ENCODE assay signal across 3 fruit fly cellular contexts in genomic region chr3L:1165808-1166207, dm6.
TF ChIP-seq lines count a peak whose summit lies in the region.

No protein-coding gene starts in this region.

- TF ChIP-seq CTCF in whole organism, embryonic (GFP tag; optimal IDR thresholded peaks at IDR 0.05; lab: Kevin White, UChicago): no peak

TF ChIP-seq in whole organism, embryonic, 481 proteins besides CTCF, POLR2A, EP300 and RAD21:
- TF ChIP-seq CG18619 (GFP tag; optimal IDR thresholded peaks at IDR 0.05; lab: Kevin White, UChicago) (no peak), dmrt11E (tag; optimal IDR thresholded peaks at IDR 0.05; lab: Kevin White, UChicago) (no peak), knrl (GFP tag; IDR thresholded peaks at IDR 0.05; lab: Robert Waterston, UW; ENCODE audit: partially characterized antibody) (0 out of 3 replicates have a peak, but pooled peaks have one; percentile 13), ken (GFP tag; IDR thresholded peaks at IDR 0.05; lab: Robert Waterston, UW) (0 out of 3 replicates have a peak, but pooled peaks have one; percentile 30), prd (optimal IDR thresholded peaks at IDR 0.05; lab: Kevin White, UChicago) (no peak), prd (GFP tag; IDR thresholded peaks at IDR 0.05; lab: Robert Waterston, UW) (peak; percentile 10; the same call in 1 of the 3 replicates), Mrtf (GFP tag; IDR thresholded peaks at IDR 0.05; lab: Robert Waterston, UW) (0 out of 3 replicates have a peak, but pooled peaks have one; percentile 6), CG11560 (tag; IDR thresholded peaks at IDR 0.05; lab: Robert Waterston, UW) (no peak), CG4404 (GFP tag; IDR thresholded peaks at IDR 0.05; lab: Robert Waterston, UW) (no peak), CG1024 (GFP tag; IDR thresholded peaks at IDR 0.05; lab: Robert Waterston, UW) (no peak), pnt (GFP tag; optimal IDR thresholded peaks at IDR 0.05; lab: Kevin White, UChicago) (peak; percentile 20), Drgx (GFP tag; IDR thresholded peaks at IDR 0.05; lab: Robert Waterston, UW) (peak; percentile 52), unpg (GFP tag; optimal IDR thresholded peaks at IDR 0.05; lab: Kevin White, UChicago) (peak; percentile 0), usp (GFP tag; optimal IDR thresholded peaks at IDR 0.05; lab: Kevin White, UChicago) (no peak), gem (tag; optimal IDR thresholded peaks at IDR 0.05; lab: Kevin White, UChicago) (peak; percentile 21), dysf (GFP tag; IDR thresholded peaks at IDR 0.05; lab: Robert Waterston, UW) (0 out of 3 replicates have a peak, but pooled peaks have one; percentile 30), zf30C (GFP tag; optimal IDR thresholded peaks at IDR 0.05; lab: Kevin White, UChicago) (peak; percentile 71), twi (tag; optimal IDR thresholded peaks at IDR 0.05; lab: Kevin White, UChicago) (no peak), CG8388 (GFP tag; optimal IDR thresholded peaks at IDR 0.05; lab: Kevin White, UChicago) (peak; percentile 92), CG13624 (GFP tag; optimal IDR thresholded peaks at IDR 0.05; lab: Kevin White, UChicago) (no peak), CG1603 (tag; optimal IDR thresholded peaks at IDR 0.05; lab: Kevin White, UChicago) (peak; percentile 21)

TF ChIP-seq in whole organism, prepupa, 60 proteins besides CTCF, POLR2A, EP300 and RAD21 (continues in another document):
- no peak for TF ChIP-seq ss (GFP tag; optimal IDR thresholded peaks at IDR 0.05; lab: Kevin White, UChicago)
- no peak for TF ChIP-seq Blimp-1 (GFP tag; optimal IDR thresholded peaks at IDR 0.05; lab: Kevin White, UChicago)
- TF ChIP-seq fkh (GFP tag; optimal IDR thresholded peaks at IDR 0.05; lab: Kevin White, UChicago): no peak
- no peak for TF ChIP-seq CG6276 (GFP tag; optimal IDR thresholded peaks at IDR 0.05; lab: Kevin White, UChicago)
- TF ChIP-seq CG15336 (GFP tag; IDR thresholded peaks at IDR 0.05; lab: Robert Waterston, UW): peak; percentile 42; the same call in 1 of the 2 replicates
- TF ChIP-seq CG6854 (GFP tag; optimal IDR thresholded peaks at IDR 0.05; lab: Kevin White, UChicago): no peak
- TF ChIP-seq svp (GFP tag; lab: Kevin White, UChicago): no peak
- TF ChIP-seq Ets21C (GFP tag; optimal IDR thresholded peaks at IDR 0.05; lab: Kevin White, UChicago): no peak
- TF ChIP-seq CG32006 (GFP tag; optimal IDR thresholded peaks at IDR 0.05; lab: Kevin White, UChicago): peak; percentile 1
- no peak for TF ChIP-seq dsx (GFP tag; optimal IDR thresholded peaks at IDR 0.05; lab: Kevin White, UChicago; ENCODE audit: poor library complexity, severe bottlenecking)
- TF ChIP-seq lz (GFP tag; optimal IDR thresholded peaks at IDR 0.05; lab: Kevin White, UChicago): no peak
- peak; percentile 31 for TF ChIP-seq Eip78C (GFP tag; lab: Kevin White, UChicago)
- no peak for TF ChIP-seq CG10669 (GFP tag; optimal IDR thresholded peaks at IDR 0.05; lab: Kevin White, UChicago)
- peak; percentile 42 for TF ChIP-seq CG10631 (GFP tag; optimal IDR thresholded peaks at IDR 0.05; lab: Kevin White, UChicago)
- no peak for TF ChIP-seq pdm3 (GFP tag; optimal IDR thresholded peaks at IDR 0.05; lab: Kevin White, UChicago)
- TF ChIP-seq spab (GFP tag; optimal IDR thresholded peaks at IDR 0.05; lab: Kevin White, UChicago): no peak
- TF ChIP-seq CG9139 (GFP tag; optimal IDR thresholded peaks at IDR 0.05; lab: Kevin White, UChicago): no peak
- TF ChIP-seq Lpt (GFP tag; optimal IDR thresholded peaks at IDR 0.05; lab: Kevin White, UChicago): no peak
- no peak for TF ChIP-seq cyc (GFP tag; optimal IDR thresholded peaks at IDR 0.05; lab: Kevin White, UChicago)
- peak; percentile 57 for TF ChIP-seq eg (GFP tag; IDR thresholded peaks at IDR 0.05; lab: Robert Waterston, UW)
- peak; percentile 46 for TF ChIP-seq Eip75B (GFP tag; optimal IDR thresholded peaks at IDR 0.05; lab: Kevin White, UChicago)
- peak; percentile 18 for TF ChIP-seq achi (GFP tag; optimal IDR thresholded peaks at IDR 0.05; lab: Kevin White, UChicago)
- TF ChIP-seq Sox15 (GFP tag; optimal IDR thresholded peaks at IDR 0.05; lab: Kevin White, UChicago): no peak
- TF ChIP-seq CG6808 (GFP tag; optimal IDR thresholded peaks at IDR 0.05; lab: Kevin White, UChicago): no peak
- TF ChIP-seq OdsH (GFP tag; optimal IDR thresholded peaks at IDR 0.05; lab: Kevin White, UChicago): no peak
- no peak for TF ChIP-seq fd59A (GFP tag; optimal IDR thresholded peaks at IDR 0.05; lab: Kevin White, UChicago)
- peak; percentile 0 for TF ChIP-seq net (GFP tag; optimal IDR thresholded peaks at IDR 0.05; lab: Kevin White, UChicago)
- TF ChIP-seq CG6163 (GFP tag; IDR thresholded peaks at IDR 0.05; lab: Robert Waterston, UW): peak; percentile 75
- TF ChIP-seq CG6792 (GFP tag; optimal IDR thresholded peaks at IDR 0.05; lab: Kevin White, UChicago): no peak
- peak; percentile 33 for TF ChIP-seq Hr4 (GFP tag; optimal IDR thresholded peaks at IDR 0.05; lab: Kevin White, UChicago)
- no peak for TF ChIP-seq CG4318 (GFP tag; optimal IDR thresholded peaks at IDR 0.05; lab: Kevin White, UChicago)
- peak; percentile 21; the same call in 1 of the 2 replicates for TF ChIP-seq CG11294 (GFP tag; IDR thresholded peaks at IDR 0.05; lab: Robert Waterston, UW)
- no peak for TF ChIP-seq acj6 (GFP tag; optimal IDR thresholded peaks at IDR 0.05; lab: Kevin White, UChicago)
- TF ChIP-seq Sox14 (GFP tag; optimal IDR thresholded peaks at IDR 0.05; lab: Kevin White, UChicago): no peak
- TF ChIP-seq CG16779 (tag; optimal IDR thresholded peaks at IDR 0.05; lab: Kevin White, UChicago): peak; percentile 19
- TF ChIP-seq Met (GFP tag; optimal IDR thresholded peaks at IDR 0.05; lab: Kevin White, UChicago): no peak
- TF ChIP-seq topi (GFP tag; optimal IDR thresholded peaks at IDR 0.05; lab: Kevin White, UChicago): no peak
- no peak for TF ChIP-seq CG8632 (GFP tag; optimal IDR thresholded peaks at IDR 0.05; lab: Kevin White, UChicago)

TF ChIP-seq in whole organism, pupa, 21 proteins besides CTCF, POLR2A, EP300 and RAD21:
- TF ChIP-seq CG8159 (tag; optimal IDR thresholded peaks at IDR 0.05; lab: Kevin White, UChicago) (peak; percentile 4), EcR (GFP tag; optimal IDR thresholded peaks at IDR 0.05; lab: Kevin White, UChicago) (no peak), fd96Ca (GFP tag; IDR thresholded peaks at IDR 0.05; lab: Robert Waterston, UW) (0 out of 3 replicates have a peak, but pooled peaks have one; percentile 49), CG4496 (GFP tag; IDR thresholded peaks at IDR 0.05; lab: Robert Waterston, UW) (peak; percentile 79), CG17806 (tag; optimal IDR thresholded peaks at IDR 0.05; lab: Kevin White, UChicago) (peak; percentile 12), CG13204 (GFP tag; optimal IDR thresholded peaks at IDR 0.05; lab: Kevin White, UChicago) (no peak), Snoo (tag; optimal IDR thresholded peaks at IDR 0.05; lab: Kevin White, UChicago) (no peak), CG15710 (tag; optimal IDR thresholded peaks at IDR 0.05; lab: Kevin White, UChicago) (peak; percentile 5), Pif1B (GFP tag; optimal IDR thresholded peaks at IDR 0.05; lab: Kevin White, UChicago) (no peak), CG12605 (GFP tag; IDR thresholded peaks at IDR 0.05; lab: Robert Waterston, UW) (0 out of 2 replicates have a peak, but pooled peaks have one; percentile 23), CG34367 (tag; optimal IDR thresholded peaks at IDR 0.05; lab: Kevin White, UChicago) (no peak), CG32121 (GFP tag; IDR thresholded peaks at IDR 0.05; lab: Robert Waterston, UW) (peak; percentile 50; the same call in 1 of the 2 replicates), D1 (tag; optimal IDR thresholded peaks at IDR 0.05; lab: Kevin White, UChicago) (no peak), CG10348 (GFP tag; IDR thresholded peaks at IDR 0.05; lab: Robert Waterston, UW) (no peak), gl (tag; optimal IDR thresholded peaks at IDR 0.05; lab: Kevin White, UChicago) (no peak), CG9948 (tag; optimal IDR thresholded peaks at IDR 0.05; lab: Kevin White, UChicago) (peak; percentile 11), Ets98B (GFP tag; IDR thresholded peaks at IDR 0.05; lab: Robert Waterston, UW) (no peak; the same call in 1 of the 2 replicates), CG14655 (GFP tag; optimal IDR thresholded peaks at IDR 0.05; lab: Kevin White, UChicago) (peak; percentile 48), CG8301 (tag; optimal IDR thresholded peaks at IDR 0.05; lab: Kevin White, UChicago) (peak; percentile 29), rn (GFP tag; IDR thresholded peaks at IDR 0.05; lab: Robert Waterston, UW) (0 out of 2 replicates have a peak, but pooled peaks have one; percentile 28), Pif1A (GFP tag; optimal IDR thresholded peaks at IDR 0.05; lab: Kevin White, UChicago) (no peak)

Comparison
In these comparisons a context has a peak if more than half of its experiments do, and no peak if none do; other contexts are left out.
1. Of the 7 proteins assayed by ChIP-seq in both whole organism, embryonic and whole organism, prepupa: peak only in whole organism, embryonic: none; only in whole organism, prepupa: CG16779 and Gug; in both: none; in neither: 5.